Worm (Caenorhabditis elegans) whole organism, L4 larva: ENCODE results near the gene Y50D4C.12.
A peak's percentile ranks its signal among the peaks of the same experiment; 100 is the strongest.

ENCODE experiments used
- fkh-10 ChIP-seq: fragments of 150-350 bp; optimal IDR thresholded peaks from 2 replicates; lab custom pipeline; 2014; ENCODE audit warnings: missing biosample characterization, missing genetic modification reagents, missing genetic modification characterization
- hlh-11 ChIP-seq: fragments of 200-800 bp; sonication (Bioruptor generic); optimal IDR thresholded peaks from 2 replicates; lab custom pipeline; 2018; ENCODE audit warnings: mild to moderate bottlenecking, missing genetic modification characterization, missing compliant biosample characterization
- nhr-237 ChIP-seq: sonication (generic microtip); optimal IDR thresholded peaks from 2 replicates; lab custom pipeline; 2017; ENCODE audit warnings: missing biosample characterization, missing genetic modification characterization
- vab-7 ChIP-seq: fragments of 200-800 bp; sonication (Bioruptor generic); IDR thresholded peaks from 2 replicates; pipeline ENCODE4 v1.3.6; 2022; ENCODE audit warnings: missing genetic modification reagents, missing genetic modification characterization, missing compliant biosample characterization

DNA sequence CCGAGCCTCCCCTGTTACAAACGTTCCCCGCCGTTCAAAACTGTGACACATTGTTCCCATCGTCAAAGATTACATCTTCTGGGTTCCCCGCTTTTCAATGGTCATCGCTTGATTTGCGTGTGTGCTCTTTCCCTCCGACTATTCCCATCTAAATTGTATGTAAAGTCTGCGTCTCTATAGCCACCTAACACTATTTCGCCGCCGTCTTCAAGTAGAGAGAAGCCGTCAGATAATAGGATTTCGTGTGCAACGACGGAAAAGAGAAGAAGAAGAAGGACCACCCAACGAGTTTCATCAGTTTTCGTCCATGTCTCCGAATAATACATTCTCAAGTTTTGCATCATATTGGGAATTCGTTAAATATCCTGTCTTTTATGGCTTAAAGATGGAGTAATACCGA lies 16.2 kb upstream of the Y50D4C.12 start:
- TF ChIP-seq nhr-237 (no peak), hlh-11 (tag; lab: Kevin White, UChicago) (no peak), fkh-10 (GFP tag; lab: Kevin White, UChicago) (peak; percentile 92), vab-7 (GFP tag; lab: Robert Waterston, UW) (no peak)
